Fruit fly (Drosophila melanogaster): ENCODE data around the gene Hsp110.

dm6 chr3L:14083283-14083682 lies 46.5 kb downstream of the Hsp110 start, which contains the start of gene CG8100:
- TF ChIP-seq Sin3A (optimal IDR thresholded peaks at IDR 0.05) (no peak), insv (optimal IDR thresholded peaks at IDR 0.05) (no peak), ttk (optimal IDR thresholded peaks at IDR 0.05) (no peak), Myc (optimal IDR thresholded peaks at IDR 0.05) (no peak)
